Worm (Caenorhabditis elegans) whole organism, mixed stage, embryonic: ENCODE measurements around the gene ada-2.

Experiments
- M03D4.4 ChIP-seq: sonication (generic microtip); optimal IDR thresholded peaks from 2 replicates; lab custom pipeline; 2017; ENCODE audit warnings: mild to moderate bottlenecking, missing genetic modification characterization, missing compliant biosample characterization
- bed-3 ChIP-seq: fragments of 200-800 bp; sonication (Bioruptor generic); optimal IDR thresholded peaks from 3 replicates; lab custom pipeline; 2018; ENCODE audit warnings: mild to moderate bottlenecking, missing genetic modification characterization, moderate library complexity, missing compliant biosample characterization
- blmp-1 ChIP-seq: fragments of 150-350 bp; optimal IDR thresholded peaks from 2 replicates; lab custom pipeline; 2014; ENCODE audit warnings: missing biosample characterization, missing genetic modification characterization
- ceh-39 ChIP-seq: fragments of 150-350 bp; optimal IDR thresholded peaks from 2 replicates; lab custom pipeline; 2014; ENCODE audit warnings: missing biosample characterization, missing genetic modification characterization
- ceh-43 ChIP-seq: fragments of 200-800 bp; sonication (Bioruptor generic); optimal IDR thresholded peaks from 2 replicates; lab custom pipeline; 2018; ENCODE audit warnings: mild to moderate bottlenecking, missing genetic modification characterization, moderate library complexity, missing compliant biosample characterization
- ceh-83 ChIP-seq: fragments of 200-800 bp; sonication (Bioruptor generic); optimal IDR thresholded peaks from 2 replicates; lab custom pipeline; 2018; ENCODE audit warnings: mild to moderate bottlenecking, missing genetic modification characterization, missing compliant biosample characterization
- ces-1 ChIP-seq: fragments of 150-350 bp; optimal IDR thresholded peaks from 2 replicates; lab custom pipeline; 2014; ENCODE audit warnings: missing biosample characterization, missing genetic modification reagents, missing genetic modification characterization
- cnd-1 ChIP-seq: fragments of 200-800 bp; sonication (Bioruptor generic); optimal IDR thresholded peaks from 2 replicates; lab custom pipeline; 2018; ENCODE audit warnings: mild to moderate bottlenecking, missing genetic modification characterization, missing compliant biosample characterization
- drap-1 ChIP-seq: fragments of 200-800 bp; sonication (Bioruptor generic); optimal IDR thresholded peaks from 3 replicates; lab custom pipeline; 2018; ENCODE audit warnings: mild to moderate bottlenecking, missing genetic modification characterization, missing compliant biosample characterization
- elt-1 ChIP-seq: sonication (generic microtip); optimal IDR thresholded peaks from 2 replicates; lab custom pipeline; 2017; ENCODE audit warnings: missing genetic modification characterization, mild to moderate bottlenecking, missing compliant biosample characterization, antibody characterized with exemption, moderate library complexity, borderline replicate concordance; ENCODE audit not compliant: insufficient read depth
- elt-3 ChIP-seq: fragments of 150-350 bp; optimal IDR thresholded peaks from 2 replicates; lab custom pipeline; 2014; ENCODE audit warnings: missing biosample characterization, missing genetic modification characterization
- flh-1 ChIP-seq: fragments of 200-800 bp; sonication (Bioruptor generic); optimal IDR thresholded peaks from 2 replicates; lab custom pipeline; 2018; ENCODE audit warnings: mild to moderate bottlenecking, missing genetic modification characterization, moderate library complexity, missing compliant biosample characterization
- lin-13 ChIP-seq: fragments of 150-350 bp; optimal IDR thresholded peaks from 2 replicates; lab custom pipeline; 2014; ENCODE audit warnings: missing biosample characterization, missing genetic modification characterization
- lin-32 ChIP-seq: fragments of 200-800 bp; sonication (Bioruptor generic); optimal IDR thresholded peaks from 2 replicates; lab custom pipeline; 2018; ENCODE audit warnings: mild to moderate bottlenecking, missing genetic modification characterization, missing compliant biosample characterization
- mab-5 ChIP-seq: fragments of 150-350 bp; optimal IDR thresholded peaks from 2 replicates; lab custom pipeline; 2014; ENCODE audit warnings: missing biosample characterization, missing genetic modification characterization
- mep-1 ChIP-seq: fragments of 150-350 bp; optimal IDR thresholded peaks from 2 replicates; lab custom pipeline; 2017; ENCODE audit warnings: missing biosample characterization, missing genetic modification reagents, missing genetic modification characterization, inconsistent platforms
- mls-2 ChIP-seq: sonication (generic microtip); optimal IDR thresholded peaks from 2 replicates; lab custom pipeline; 2016; ENCODE audit warnings: mild to moderate bottlenecking, missing genetic modification characterization, moderate library complexity, missing compliant biosample characterization
- nhr-12 ChIP-seq: fragments of 150-350 bp; optimal IDR thresholded peaks from 2 replicates; lab custom pipeline; 2014; ENCODE audit warnings: missing biosample characterization, missing genetic modification characterization
- nhr-2 ChIP-seq: fragments of 150-350 bp; optimal IDR thresholded peaks from 2 replicates; lab custom pipeline; 2014; ENCODE audit warnings: missing biosample characterization, missing genetic modification characterization
- nhr-237 ChIP-seq: fragments of 150-350 bp; optimal IDR thresholded peaks from 2 replicates; lab custom pipeline; 2014; ENCODE audit warnings: missing biosample characterization, missing genetic modification characterization
- nhr-28 ChIP-seq: fragments of 150-350 bp; optimal IDR thresholded peaks from 2 replicates; lab custom pipeline; 2014; ENCODE audit warnings: missing biosample characterization, missing genetic modification characterization
- nhr-76 ChIP-seq: sonication (generic microtip); optimal IDR thresholded peaks from 2 replicates; lab custom pipeline; 2017; ENCODE audit warnings: missing biosample characterization, missing genetic modification characterization
- pha-4 ChIP-seq: fragments of 150-350 bp; optimal IDR thresholded peaks from 2 replicates; lab custom pipeline; 2018; ENCODE audit warnings: missing biosample characterization, missing genetic modification reagents, missing genetic modification characterization
- sem-2 ChIP-seq: fragments of 200-800 bp; sonication (Bioruptor generic); optimal IDR thresholded peaks from 2 replicates; lab custom pipeline; 2018; ENCODE audit warnings: mild to moderate bottlenecking, missing genetic modification characterization, missing compliant biosample characterization
- tbx-8 ChIP-seq: fragments of 200-800 bp; sonication (Bioruptor generic); optimal IDR thresholded peaks from 2 replicates; lab custom pipeline; 2018; ENCODE audit warnings: mild to moderate bottlenecking, missing genetic modification characterization, moderate library complexity, missing compliant biosample characterization
- unc-120 ChIP-seq: sonication (generic microtip); optimal IDR thresholded peaks from 2 replicates; lab custom pipeline; 2017; ENCODE audit warnings: missing genetic modification characterization, missing compliant biosample characterization; ENCODE audit not compliant: poor library complexity, severe bottlenecking
- unc-39 ChIP-seq: fragments of 150-350 bp; optimal IDR thresholded peaks from 2 replicates; lab custom pipeline; 2014; ENCODE audit warnings: missing biosample characterization, missing genetic modification characterization
- zip-8 ChIP-seq: fragments of 150-350 bp; optimal IDR thresholded peaks from 2 replicates; lab custom pipeline; 2014; ENCODE audit warnings: missing biosample characterization, missing genetic modification characterization
- ztf-11 ChIP-seq: fragments of 150-350 bp; optimal IDR thresholded peaks from 2 replicates; lab custom pipeline; 2014; ENCODE audit warnings: missing biosample characterization, missing genetic modification characterization

The ada-2 gene

DNA sequence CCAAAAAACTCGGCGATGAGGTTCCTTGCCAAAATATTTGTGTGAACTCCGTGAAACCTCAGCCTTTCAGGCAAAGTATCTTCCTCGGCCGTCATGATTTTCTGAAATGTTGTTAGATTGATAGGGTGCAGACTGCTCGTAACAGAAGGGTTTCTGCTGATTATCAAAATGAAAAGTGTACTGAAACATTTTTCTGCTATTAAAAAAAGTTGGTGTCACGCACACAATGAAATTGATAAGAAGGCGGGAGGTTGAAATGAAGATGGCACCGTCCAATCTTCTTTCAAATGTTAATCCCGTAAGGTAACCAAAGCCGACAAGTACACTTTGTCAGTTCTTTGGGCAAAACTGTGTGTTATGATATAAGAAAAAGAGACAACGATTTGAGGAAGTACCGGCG lies 15.1 kb upstream of the ada-2 start:
- TF ChIP-seq ceh-39 (tag; lab: Kevin White, UChicago) (no peak), unc-120 (tag; lab: Kevin White, UChicago) (no peak), mep-1 (tag; lab: Kevin White, UChicago) (no peak), lin-32 (no peak), lin-13 (tag; lab: Kevin White, UChicago) (no peak), zip-8 (tag; lab: Kevin White, UChicago) (no peak), ceh-43 (GFP tag; lab: Kevin White, UChicago) (no peak), nhr-2 (no peak), bed-3 (GFP tag; lab: Kevin White, UChicago) (no peak), blmp-1 (tag; lab: Kevin White, UChicago) (no peak), elt-3 (tag; lab: Kevin White, UChicago) (no peak), ces-1 (GFP tag; lab: Kevin White, UChicago) (no peak), ztf-11 (no peak), flh-1 (no peak), nhr-12 (tag; lab: Kevin White, UChicago) (no peak), mls-2 (tag; lab: Kevin White, UChicago) (no peak)

DNA sequence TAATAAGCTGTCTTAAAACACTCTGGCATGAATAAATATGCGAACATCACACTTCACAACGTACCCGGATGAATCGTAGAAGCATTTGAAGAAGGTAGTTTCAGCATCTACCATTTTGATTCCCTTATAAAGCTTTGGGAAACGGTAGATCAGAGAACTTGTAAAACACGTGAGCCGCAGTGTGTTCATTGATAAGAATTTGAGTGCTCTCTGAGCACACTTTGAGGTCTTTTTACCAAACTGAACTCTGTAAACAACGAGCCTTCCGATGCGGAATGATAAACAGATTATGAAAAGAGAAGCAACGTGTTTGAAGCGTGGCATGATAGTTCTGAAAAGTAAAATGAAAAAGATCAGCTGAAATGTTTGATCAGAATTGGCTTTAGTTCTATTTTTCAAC lies 13.8 kb upstream of the ada-2 start, which contains the start of gene aqp-1:
aqp-1 (minus strand) TSS at position 102 of the 400 bp plus-strand sequence.
- TF ChIP-seq nhr-28 (no peak), bed-3 (GFP tag; lab: Kevin White, UChicago) (no peak), ztf-11 (no peak), lin-32 (no peak), blmp-1 (tag; lab: Kevin White, UChicago) (no peak), nhr-237 (no peak), cnd-1 (tag; lab: Kevin White, UChicago) (no peak), mls-2 (tag; lab: Kevin White, UChicago) (no peak), M03D4.4 (tag; lab: Kevin White, UChicago) (no peak), ceh-39 (tag; lab: Kevin White, UChicago) (no peak), lin-13 (tag; lab: Kevin White, UChicago) (no peak), mab-5 (no peak)

DNA sequence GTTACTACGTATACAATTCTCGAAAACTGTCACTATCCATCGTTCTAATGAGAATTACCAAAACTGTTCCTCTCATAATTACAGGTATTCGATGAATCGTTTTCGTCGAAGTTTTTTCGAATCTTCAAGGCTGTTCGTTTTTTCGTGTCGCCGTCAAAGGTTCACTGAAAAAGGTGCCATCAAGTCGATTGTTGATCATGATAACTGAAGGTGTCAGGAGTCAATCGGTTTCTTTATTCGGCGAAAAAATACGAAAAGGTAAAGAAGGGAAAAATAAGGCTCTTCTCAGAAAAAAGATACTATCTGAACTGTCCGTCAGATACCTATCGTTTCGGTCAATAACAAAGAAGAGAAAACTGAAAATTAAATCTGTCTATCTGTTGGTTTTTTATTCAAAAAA lies 13.3 kb upstream of the ada-2 start:
- no peak for TF ChIP-seq bed-3 (GFP tag; lab: Kevin White, UChicago)

- TF ChIP-seq nhr-76 (tag; lab: Kevin White, UChicago) = no peak
- TF ChIP-seq zip-8 (tag; lab: Kevin White, UChicago) = no peak
- TF ChIP-seq drap-1 (GFP tag; lab: Kevin White, UChicago) = no peak
- no peak for TF ChIP-seq ceh-43 (GFP tag; lab: Kevin White, UChicago)
- no peak for TF ChIP-seq tbx-8 (GFP tag; lab: Kevin White, UChicago)
- no peak for TF ChIP-seq blmp-1 (tag; lab: Kevin White, UChicago)
- TF ChIP-seq ces-1 (GFP tag; lab: Kevin White, UChicago) = no peak
- no peak for TF ChIP-seq mab-5
- TF ChIP-seq flh-1 = no peak
- TF ChIP-seq mep-1 (tag; lab: Kevin White, UChicago) = no peak
- TF ChIP-seq nhr-28 = no peak
- TF ChIP-seq unc-39 = no peak
- TF ChIP-seq elt-3 (tag; lab: Kevin White, UChicago) = no peak
- TF ChIP-seq mls-2 (tag; lab: Kevin White, UChicago) = no peak
- no peak for TF ChIP-seq pha-4 (tag; lab: Kevin White, UChicago)
- no peak for TF ChIP-seq nhr-237
These were observed 12.4 kb upstream of the ada-2 start for ce11 chrII:7239705-7240104.

- TF ChIP-seq sem-2 (no peak), elt-1 (tag; lab: Kevin White, UChicago) (no peak), mab-5 (no peak), mep-1 (tag; lab: Kevin White, UChicago) (no peak), mls-2 (tag; lab: Kevin White, UChicago) (no peak), nhr-12 (tag; lab: Kevin White, UChicago) (no peak), ceh-83 (GFP tag; lab: Kevin White, UChicago) (no peak), ces-1 (GFP tag; lab: Kevin White, UChicago) (no peak)
These were observed 9.3 kb upstream of the ada-2 start for ce11 chrII:7242754-7243153.

DNA sequence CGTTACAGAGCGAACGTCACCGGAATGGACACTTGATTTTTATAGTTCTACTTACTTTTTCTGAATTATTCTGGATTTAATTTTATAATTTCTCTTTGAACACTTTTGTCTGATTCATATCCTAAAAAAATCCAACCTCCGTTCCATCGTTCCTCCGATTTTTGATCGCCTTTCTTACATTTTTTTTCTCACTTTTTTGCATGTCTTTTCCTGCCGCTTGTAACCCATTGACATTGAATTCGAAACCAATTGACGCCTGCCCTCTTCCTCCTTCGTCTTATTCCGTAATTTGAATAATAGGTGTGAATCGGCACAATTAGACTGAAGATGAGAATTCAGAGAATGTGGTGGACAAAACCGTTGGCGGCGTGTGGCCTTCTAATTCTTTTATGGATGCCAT lies 6.5 kb upstream of the ada-2 start, which contains the start of gene skpo-3:
skpo-3 (plus strand) TSS at position 301 of the 400 bp plus-strand sequence.
- TF ChIP-seq nhr-28 (no peak), elt-1 (tag; lab: Kevin White, UChicago) (no peak), drap-1 (GFP tag; lab: Kevin White, UChicago) (no peak), unc-39 (no peak), ceh-43 (GFP tag; lab: Kevin White, UChicago) (no peak), nhr-2 (no peak), mls-2 (tag; lab: Kevin White, UChicago) (no peak), nhr-237 (no peak), lin-13 (tag; lab: Kevin White, UChicago) (no peak), ceh-83 (GFP tag; lab: Kevin White, UChicago) (no peak), zip-8 (tag; lab: Kevin White, UChicago) (no peak), mab-5 (no peak), ces-1 (GFP tag; lab: Kevin White, UChicago) (no peak)
